Fruit fly (Drosophila melanogaster) whole organism, prepupa: ENCODE results near the gene Rlb1.

ENCODE experiments used
- CG10669 ChIP-seq: fragments of 200-800 bp; sonication (Bioruptor generic); optimal IDR thresholded peaks from 3 replicates; lab custom pipeline; 2018; ENCODE audit warnings: missing biosample characterization, mild to moderate bottlenecking, missing genetic modification characterization, moderate library complexity
- CG1621 ChIP-seq: fragments of 200-800 bp; sonication (Bioruptor generic); optimal IDR thresholded peaks from 3 replicates; lab custom pipeline; 2018; ENCODE audit warnings: missing biosample characterization, mild to moderate bottlenecking, missing genetic modification characterization
- CG3919 ChIP-seq: fragments of 200-800 bp; sonication (Bioruptor generic); optimal IDR thresholded peaks from 3 replicates; lab custom pipeline; 2016; ENCODE audit warnings: missing biosample characterization, missing genetic modification characterization
- CG6163 ChIP-seq: fragments of 200-800 bp; sonication (Bioruptor generic); IDR thresholded peaks from 3 replicates; pipeline ENCODE4 v1.3.6; 2022; ENCODE audit warnings: missing biosample characterization, missing genetic modification characterization
- fd85E ChIP-seq: fragments of 200-800 bp; sonication (Bioruptor generic); optimal IDR thresholded peaks from 3 replicates; lab custom pipeline; 2016; ENCODE audit warnings: missing biosample characterization, missing genetic modification characterization

DNA sequence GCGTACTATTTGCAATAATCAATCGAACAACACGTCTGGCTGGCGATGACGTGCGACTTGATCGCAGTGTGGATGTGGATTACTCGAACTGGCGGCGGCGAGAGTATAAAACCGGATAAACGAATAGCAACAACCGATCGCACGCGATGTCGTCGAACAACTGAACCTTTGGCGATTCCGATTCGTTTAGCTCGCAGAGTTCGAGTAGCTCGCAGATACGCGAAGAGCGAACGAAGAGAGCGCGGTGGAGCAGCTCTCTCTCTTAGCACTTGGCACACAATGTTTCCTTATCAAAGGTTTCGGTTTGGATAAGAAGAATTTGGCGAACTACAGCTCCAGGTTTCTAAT lies 10.7 kb upstream of the Rlb1 start, which contains the start of gene RhoL:
- TF ChIP-seq CG3919 (GFP tag; lab: Kevin White, UChicago) = no peak
- TF ChIP-seq CG1621 (tag; lab: Kevin White, UChicago) = peak; percentile 25
- TF ChIP-seq CG10669 (GFP tag; lab: Kevin White, UChicago) = no peak
- TF ChIP-seq CG6163 = peak; percentile 70
- TF ChIP-seq fd85E (GFP tag; lab: Kevin White, UChicago) = no peak
